Worm (Caenorhabditis elegans): ENCODE measurements around the gene srd-26.
A peak's percentile ranks its signal among the peaks of the same experiment; 100 is the strongest.

The srd-26 gene

ce11 chrV:14130226-14130625 lies 32.6 kb downstream of the srd-26 start:
- TF ChIP-seq hmg-20 (GFP tag; IDR thresholded peaks at IDR 0.05) (no peak), mxl-1 (tag; optimal IDR thresholded peaks at IDR 0.05) (no peak), madf-8 (GFP tag; conservative IDR thresholded peaks at IDR 0.05) (no peak), rpc-1 (optimal IDR thresholded peaks at IDR 0.05) (no peak), rpc-1 (tag; optimal IDR thresholded peaks at IDR 0.05) (no peak), snpc-1.3 (tag; optimal IDR thresholded peaks at IDR 0.05; ENCODE audit: insufficient read depth) (no peak), hsf-1 (GFP tag; IDR thresholded peaks at IDR 0.05) (no peak)

- no peak for TF ChIP-seq atf-7 (tag; optimal IDR thresholded peaks at IDR 0.05)
- TF ChIP-seq him-1 (tag; optimal IDR thresholded peaks at IDR 0.05), result no peak
- TF ChIP-seq hlh-26 (GFP tag; conservative IDR thresholded peaks at IDR 0.05), result no peak
- no peak for TF ChIP-seq gei-17 (GFP tag; optimal IDR thresholded peaks at IDR 0.05)
- TF ChIP-seq ceh-58 (GFP tag; IDR thresholded peaks at IDR 0.05), result no peak
- TF ChIP-seq rcor-1 (GFP tag; IDR thresholded peaks at IDR 0.05), result no peak
- no peak for TF ChIP-seq F33H1.4 (GFP tag; IDR thresholded peaks at IDR 0.05)
- TF ChIP-seq lag-1 (GFP tag; IDR thresholded peaks at IDR 0.05), result no peak
- no peak for TF ChIP-seq bed-1 (GFP tag; IDR thresholded peaks at IDR 0.05)
- no peak for TF ChIP-seq ceh-27 (GFP tag; optimal IDR thresholded peaks at IDR 0.05)
- TF ChIP-seq ztf-18 (tag; optimal IDR thresholded peaks at IDR 0.05), result no peak
- TF ChIP-seq ceh-100 (GFP tag; IDR thresholded peaks at IDR 0.05), result no peak
- no peak for TF ChIP-seq snpc-3.4 (tag; optimal IDR thresholded peaks at IDR 0.05)
- no peak for TF ChIP-seq lir-1 (GFP tag; conservative IDR thresholded peaks at IDR 0.05)
- TF ChIP-seq F57A8.1 (GFP tag; optimal IDR thresholded peaks at IDR 0.05), result no peak
- TF ChIP-seq ztf-28 (GFP tag; IDR thresholded peaks at IDR 0.05), result no peak
- no peak for TF ChIP-seq C06A6.2 (GFP tag; conservative IDR thresholded peaks at IDR 0.05)
- TF ChIP-seq ceh-91 (GFP tag; IDR thresholded peaks at IDR 0.05), result no peak
- no peak for TF ChIP-seq sea-2 (GFP tag; IDR thresholded peaks at IDR 0.05)
Observed at ce11 chrV:14128858-14129257, 34.0 kb downstream of the srd-26 start.

DNA sequence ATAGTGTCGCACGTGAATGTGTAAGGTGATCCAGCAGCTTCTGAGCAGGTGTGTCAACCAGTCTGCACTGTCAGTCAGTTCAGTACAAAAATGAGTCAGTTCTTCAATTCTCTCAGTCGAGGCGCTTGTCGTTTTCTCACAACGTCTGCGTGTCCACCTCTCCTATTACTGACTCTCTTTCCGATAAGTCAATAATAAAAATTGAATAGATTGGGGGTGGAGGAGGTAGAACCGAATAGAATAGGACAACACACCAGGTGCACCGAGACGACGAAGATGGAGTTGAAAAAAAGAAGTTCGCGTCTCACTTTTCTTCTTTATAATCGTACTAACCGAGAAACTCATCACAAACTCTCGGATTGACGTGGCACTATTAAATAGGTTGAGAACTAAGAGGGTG lies 35.0 kb downstream of the srd-26 start:
- TF ChIP-seq hmg-1.2 (GFP tag; IDR thresholded peaks at IDR 0.05) (peak; percentile 31; the same call in 1 of the 2 replicates), nhr-80 (tag; optimal IDR thresholded peaks at IDR 0.05) (peak; percentile 72), hrde-1 (tag; optimal IDR thresholded peaks at IDR 0.05; ENCODE audit: borderline replicate concordance) (no peak), dox-1 (GFP tag; IDR thresholded peaks at IDR 0.05) (peak; percentile 37; the same call in 1 of the 2 replicates), lin-35 (GFP tag; optimal IDR thresholded peaks at IDR 0.05) (no peak)

- TF ChIP-seq sptf-2 (GFP tag; optimal IDR thresholded peaks at IDR 0.05) (no peak), zfh-2 (GFP tag; conservative IDR thresholded peaks at IDR 0.05) (peak; percentile 53; the same call in 1 of the 2 replicates), ceh-27 (GFP tag; optimal IDR thresholded peaks at IDR 0.05) (peak; percentile 1)
Observed at ce11 chrV:14126341-14126924, 36.4 kb downstream of the srd-26 start.

- TF ChIP-seq lin-26 (GFP tag; IDR thresholded peaks at IDR 0.05) (0 out of 2 replicates have a peak, but pooled peaks have one; percentile 41), mcd-1 (GFP tag; IDR thresholded peaks at IDR 0.05) (peak; percentile 51), madf-6 (GFP tag; IDR thresholded peaks at IDR 0.05) (peak; percentile 24; the same call in 1 of the 2 replicates), Y53G8AR.9 (GFP tag; conservative IDR thresholded peaks at IDR 0.05) (0 out of 2 replicates have a peak, but pooled peaks have one; percentile 39), dox-1 (GFP tag; IDR thresholded peaks at IDR 0.05) (peak; percentile 44; the same call in 1 of the 2 replicates), ztf-25 (GFP tag; IDR thresholded peaks at IDR 0.05) (0 out of 2 replicates have a peak, but pooled peaks have one; percentile 21), F33H1.4 (GFP tag; IDR thresholded peaks at IDR 0.05) (peak; percentile 77)
Observed at ce11 chrV:14124187-14124586, 38.6 kb downstream of the srd-26 start.

All from whole organism, young adult.